Worm (Caenorhabditis elegans) whole organism, midembryonic: ENCODE measurements around the gene sre-52.

Source experiments
- T22C8.4 ChIP-seq: fragments of 200-800 bp; sonication (Bioruptor generic); IDR thresholded peaks from 2 replicates; pipeline ENCODE4 v1.3.6; 2022; ENCODE audit warnings: missing genetic modification characterization, missing compliant biosample characterization
- flt-1 ChIP-seq: fragments of 200-800 bp; sonication (Bioruptor generic); IDR thresholded peaks from 2 replicates; pipeline ENCODE4 v1.3.6; 2022; ENCODE audit warnings: missing genetic modification characterization, missing compliant biosample characterization
- klf-2 ChIP-seq: fragments of 200-800 bp; sonication (Bioruptor generic); conservative IDR thresholded peaks from 2 replicates; pipeline ENCODE4 v1.3.6; 2022; ENCODE audit warnings: missing genetic modification reagents, missing genetic modification characterization, missing compliant biosample characterization
- med-1 ChIP-seq: sonication (generic microtip); optimal IDR thresholded peaks from 2 replicates; lab custom pipeline; 2017; ENCODE audit warnings: missing genetic modification characterization, mild to moderate bottlenecking, missing compliant biosample characterization, antibody characterized with exemption, missing genetic modification reagents; ENCODE audit not compliant: insufficient read depth
- ref-1 ChIP-seq: fragments of 200-800 bp; sonication (Bioruptor generic); conservative IDR thresholded peaks from 2 replicates; pipeline ENCODE4 v1.3.6; 2022; ENCODE audit warnings: missing genetic modification reagents, missing genetic modification characterization, missing compliant biosample characterization
- tab-1 ChIP-seq: fragments of 200-800 bp; sonication (Bioruptor generic); IDR thresholded peaks from 2 replicates; pipeline ENCODE4 v1.3.6; 2022; ENCODE audit warnings: missing genetic modification characterization, missing compliant biosample characterization
- ztf-23 ChIP-seq: fragments of 200-800 bp; sonication (Bioruptor generic); IDR thresholded peaks from 2 replicates; pipeline ENCODE4 v1.3.6; 2022; ENCODE audit warnings: missing genetic modification reagents, missing genetic modification characterization, missing compliant biosample characterization
- ztf-29 ChIP-seq: fragments of 200-800 bp; sonication (Bioruptor generic); IDR thresholded peaks from 2 replicates; pipeline ENCODE4 v1.3.6; 2022; ENCODE audit warnings: missing genetic modification reagents, missing genetic modification characterization, missing compliant biosample characterization

- TF ChIP-seq T22C8.4 (GFP tag; lab: Robert Waterston, UW) = peak; percentile 84
- TF ChIP-seq ztf-23 = no peak
- no peak for TF ChIP-seq med-1 (GFP tag; lab: Kevin White, UChicago)
- TF ChIP-seq tab-1 (GFP tag; lab: Robert Waterston, UW) = no peak
- no peak for TF ChIP-seq ref-1 (GFP tag; lab: Robert Waterston, UW)
- TF ChIP-seq klf-2 (GFP tag; lab: Robert Waterston, UW) = no peak
- no peak for TF ChIP-seq flt-1
- no peak for TF ChIP-seq ztf-29 (GFP tag; lab: Robert Waterston, UW)
Observed at ce11 chrII:12300680-12301079, 34.9 kb upstream of the sre-52 start.
